Fruit fly (Drosophila melanogaster): Measurements from ENCODE around the gene obst-H.

obst-H gene

dm6 chr3L:15563058-15563850 is 34.2 kb upstream of the obst-H start, which contains the start of the genes CG7739 and SCCRO (continued):
- TF ChIP-seq D (optimal IDR thresholded peaks at IDR 0.05): no peak
- no peak for TF ChIP-seq D (GFP tag; optimal IDR thresholded peaks at IDR 0.05)
- TF ChIP-seq prd (optimal IDR thresholded peaks at IDR 0.05): no peak
- TF ChIP-seq prd (GFP tag; IDR thresholded peaks at IDR 0.05): peak; percentile 51; the same call in 1 of the 3 replicates
- no peak for TF ChIP-seq fru (optimal IDR thresholded peaks at IDR 0.05)
- TF ChIP-seq CG15011 (GFP tag; optimal IDR thresholded peaks at IDR 0.05): no peak
- no peak for TF ChIP-seq Meics (GFP tag; optimal IDR thresholded peaks at IDR 0.05)
- TF ChIP-seq mld (GFP tag; IDR thresholded peaks at IDR 0.05; ENCODE audit: partially characterized antibody): no peak
- no peak for TF ChIP-seq pfk (GFP tag; optimal IDR thresholded peaks at IDR 0.05)
- TF ChIP-seq CG12744 (GFP tag; optimal IDR thresholded peaks at IDR 0.05): no peak
- TF ChIP-seq Dp (GFP tag; optimal IDR thresholded peaks at IDR 0.05): peak; percentile 17
- no peak for TF ChIP-seq Hmx (GFP tag; optimal IDR thresholded peaks at IDR 0.05)
- TF ChIP-seq en (GFP tag; optimal IDR thresholded peaks at IDR 0.05): no peak
- peak; percentile 70 for TF ChIP-seq CG8924 (tag; optimal IDR thresholded peaks at IDR 0.05)
- TF ChIP-seq CG2889 (GFP tag; IDR thresholded peaks at IDR 0.05): peak; percentile 56; the same call in 1 of the 3 replicates
- peak; percentile 68 for TF ChIP-seq Drgx (GFP tag; IDR thresholded peaks at IDR 0.05)
- peak; percentile 70; the same call in 2 of the 3 replicates for TF ChIP-seq dysf (GFP tag; IDR thresholded peaks at IDR 0.05)
- TF ChIP-seq Ets97D (GFP tag; optimal IDR thresholded peaks at IDR 0.05): peak; percentile 30
- no peak for TF ChIP-seq Myb (GFP tag; optimal IDR thresholded peaks at IDR 0.05)
- no peak for TF ChIP-seq BtbVII (GFP tag; optimal IDR thresholded peaks at IDR 0.05)
- TF ChIP-seq CG4360 (GFP tag; IDR thresholded peaks at IDR 0.05): peak; percentile 56; the same call in 1 of the 2 replicates
- no peak; the same call in 2 of the 3 replicates for TF ChIP-seq knrl (GFP tag; IDR thresholded peaks at IDR 0.05; ENCODE audit: partially characterized antibody)
- TF ChIP-seq Mes4 (GFP tag; optimal IDR thresholded peaks at IDR 0.05): peak; percentile 4
- peak; percentile 50; the same call in 1 of the 2 replicates for TF ChIP-seq al (GFP tag; IDR thresholded peaks at IDR 0.05)
- TF ChIP-seq CG2875 (GFP tag; optimal IDR thresholded peaks at IDR 0.05): no peak
- peak; percentile 53 for TF ChIP-seq Chrac-16 (GFP tag; optimal IDR thresholded peaks at IDR 0.05)
- TF ChIP-seq CG12659 (GFP tag; optimal IDR thresholded peaks at IDR 0.05): peak; percentile 79
- TF ChIP-seq CG6654 (GFP tag; optimal IDR thresholded peaks at IDR 0.05): no peak
- peak; percentile 49 for TF ChIP-seq CG9797 (GFP tag; optimal IDR thresholded peaks at IDR 0.05)
- peak; percentile 70 for TF ChIP-seq sob (GFP tag; IDR thresholded peaks at IDR 0.05)
- TF ChIP-seq schlank (tag; optimal IDR thresholded peaks at IDR 0.05): no peak
- no peak for TF ChIP-seq slp2 (GFP tag; optimal IDR thresholded peaks at IDR 0.05)
- peak; percentile 35 for TF ChIP-seq CG18599 (GFP tag; optimal IDR thresholded peaks at IDR 0.05)
- TF ChIP-seq sisA (GFP tag; IDR thresholded peaks at IDR 0.05): peak; percentile 47; the same call in 1 of the 2 replicates
- peak; percentile 81 for TF ChIP-seq CG31441 (GFP tag; IDR thresholded peaks at IDR 0.05)
- 0 out of 2 replicates have a peak, but pooled peaks have one; percentile 5 for TF ChIP-seq Taf1 (GFP tag; IDR thresholded peaks at IDR 0.05)
- TF ChIP-seq twi (tag; optimal IDR thresholded peaks at IDR 0.05): no peak
- TF ChIP-seq HmgD (GFP tag; optimal IDR thresholded peaks at IDR 0.05): no peak
- TF ChIP-seq Six4 (GFP tag; optimal IDR thresholded peaks at IDR 0.05): no peak
- peak; percentile 29 for TF ChIP-seq Oli (tag; optimal IDR thresholded peaks at IDR 0.05)
- peak; percentile 5 for TF ChIP-seq nerfin-1 (tag; optimal IDR thresholded peaks at IDR 0.05)
- no peak for TF ChIP-seq CG2129 (GFP tag; IDR thresholded peaks at IDR 0.05; ENCODE audit: partially characterized antibody)
- no peak for TF ChIP-seq crol (GFP tag; IDR thresholded peaks at IDR 0.05)
- TF ChIP-seq gt (GFP tag; IDR thresholded peaks at IDR 0.05): no peak
- peak; percentile 33 for TF ChIP-seq CG13775 (GFP tag; optimal IDR thresholded peaks at IDR 0.05)
- no peak for TF ChIP-seq gce (GFP tag; IDR thresholded peaks at IDR 0.05)
- peak; percentile 66 for TF ChIP-seq gfzf (GFP tag; optimal IDR thresholded peaks at IDR 0.05)
- no peak for TF ChIP-seq HHEX (GFP tag; optimal IDR thresholded peaks at IDR 0.05)
- TF ChIP-seq CG11093 (GFP tag; IDR thresholded peaks at IDR 0.05): no peak
- peak; percentile 78 for TF ChIP-seq cas (GFP tag; IDR thresholded peaks at IDR 0.05)

Measured in whole organism, embryonic.